Fruit fly (Drosophila melanogaster): ENCODE measurements around the gene CG32085.

CG32085 gene

DNA sequence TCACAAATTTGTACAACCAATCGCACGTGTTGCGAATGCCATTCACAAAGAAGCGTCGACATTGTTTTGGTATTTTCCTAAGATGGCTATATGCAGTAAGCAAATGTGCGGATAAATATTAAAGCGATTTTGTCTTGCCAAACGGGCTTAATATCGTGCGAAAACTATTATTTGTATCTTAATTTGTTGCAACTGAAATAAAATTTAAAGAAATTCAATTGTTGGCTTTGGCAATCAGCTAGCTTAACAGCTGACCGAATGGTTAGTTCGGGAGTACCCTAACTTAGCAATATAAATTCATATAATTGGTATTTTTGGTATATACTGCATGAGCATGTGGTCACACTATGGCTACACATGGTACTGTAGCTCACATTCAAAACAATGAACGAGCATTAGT lies 31.7 kb downstream of the CG32085 start, which contains the start of the genes RIOK1 and Polr3H (continued):
- TF ChIP-seq CG10321 (GFP tag; IDR thresholded peaks at IDR 0.05) (no peak), klu (GFP tag; IDR thresholded peaks at IDR 0.05) (0 out of 2 replicates have a peak, but pooled peaks have one; percentile 28), CG2678 (tag; optimal IDR thresholded peaks at IDR 0.05) (no peak), Myb (GFP tag; optimal IDR thresholded peaks at IDR 0.05) (peak; percentile 37), CG15269 (tag; optimal IDR thresholded peaks at IDR 0.05) (no peak), Sox102F (GFP tag; optimal IDR thresholded peaks at IDR 0.05) (no peak), pros (GFP tag; optimal IDR thresholded peaks at IDR 0.05) (no peak), ttk (GFP tag; IDR thresholded peaks at IDR 0.05) (peak; percentile 31; the same call in 1 of the 2 replicates), Bdp1 (GFP tag; optimal IDR thresholded peaks at IDR 0.05) (peak; percentile 49), Gsc (GFP tag; IDR thresholded peaks at IDR 0.05) (no peak), sc (optimal IDR thresholded peaks at IDR 0.05) (no peak), sc (GFP tag; optimal IDR thresholded peaks at IDR 0.05) (peak; percentile 21), gcm2 (GFP tag; optimal IDR thresholded peaks at IDR 0.05) (peak; percentile 62), bab2 (GFP tag; optimal IDR thresholded peaks at IDR 0.05) (peak; percentile 20), Ptx1 (GFP tag; IDR thresholded peaks at IDR 0.05) (peak; percentile 63; the same call in 1 of the 2 replicates), sima (GFP tag; optimal IDR thresholded peaks at IDR 0.05) (no peak), cato (GFP tag; optimal IDR thresholded peaks at IDR 0.05; ENCODE audit: borderline replicate concordance) (peak; percentile 41), B-H1 (GFP tag; IDR thresholded peaks at IDR 0.05) (no peak; the same call in 2 of the 3 replicates), org-1 (GFP tag; optimal IDR thresholded peaks at IDR 0.05) (no peak), Fer2 (tag; optimal IDR thresholded peaks at IDR 0.05) (no peak), CG11398 (GFP tag; optimal IDR thresholded peaks at IDR 0.05) (peak; percentile 14), ftz-f1 (GFP tag; optimal IDR thresholded peaks at IDR 0.05) (no peak), pita (GFP tag; optimal IDR thresholded peaks at IDR 0.05) (no peak), yki (optimal IDR thresholded peaks at IDR 0.05) (no peak), TFAM (GFP tag; optimal IDR thresholded peaks at IDR 0.05) (no peak), Ets65A (GFP tag) (peak; percentile 88), CG4707 (GFP tag; optimal IDR thresholded peaks at IDR 0.05) (no peak), danr (GFP tag; IDR thresholded peaks at IDR 0.05) (no peak), CkIIα-i1 (GFP tag; IDR thresholded peaks at IDR 0.05) (no peak), ab (GFP tag; optimal IDR thresholded peaks at IDR 0.05) (peak; percentile 68), CG8281 (tag; optimal IDR thresholded peaks at IDR 0.05) (no peak), ase (GFP tag; IDR thresholded peaks at IDR 0.05) (peak; percentile 39; the same call in 1 of the 3 replicates), CG17829 (tag; optimal IDR thresholded peaks at IDR 0.05) (no peak), ranshi (GFP tag; IDR thresholded peaks at IDR 0.05) (peak; percentile 40; the same call in 1 of the 2 replicates), prd (optimal IDR thresholded peaks at IDR 0.05) (no peak), prd (GFP tag; IDR thresholded peaks at IDR 0.05) (peak; percentile 67), Fer1 (GFP tag; optimal IDR thresholded peaks at IDR 0.05) (no peak), bbx (GFP tag; IDR thresholded peaks at IDR 0.05; ENCODE audit: partially characterized antibody) (0 out of 2 replicates have a peak, but pooled peaks have one; percentile 30), Hand (GFP tag; optimal IDR thresholded peaks at IDR 0.05) (no peak), CG8765 (GFP tag; IDR thresholded peaks at IDR 0.05) (no peak), Dfd (GFP tag; optimal IDR thresholded peaks at IDR 0.05) (no peak), Pdp1 (GFP tag; optimal IDR thresholded peaks at IDR 0.05) (peak in 1 of 2 experiments; percentile 10), wor (GFP tag; IDR thresholded peaks at IDR 0.05) (no peak), CG15479 (GFP tag; optimal IDR thresholded peaks at IDR 0.05) (peak; percentile 52), HLHmδ (GFP tag; optimal IDR thresholded peaks at IDR 0.05) (no peak), Usf (GFP tag; optimal IDR thresholded peaks at IDR 0.05) (no peak), CG17361 (GFP tag; IDR thresholded peaks at IDR 0.05) (no peak; the same call in 2 of the 3 replicates), CG12071 (GFP tag; optimal IDR thresholded peaks at IDR 0.05) (no peak), btn (GFP tag; optimal IDR thresholded peaks at IDR 0.05) (no peak), CG3281 (GFP tag; optimal IDR thresholded peaks at IDR 0.05) (no peak), crp (GFP tag; optimal IDR thresholded peaks at IDR 0.05) (peak; percentile 64 to 90), CG4617 (GFP tag; optimal IDR thresholded peaks at IDR 0.05; ENCODE audit: borderline replicate concordance) (peak; percentile 68)

Data from whole organism, embryonic.